Worm (Caenorhabditis elegans): ENCODE measurements around the gene rap-2.

rap-2 gene

DNA sequence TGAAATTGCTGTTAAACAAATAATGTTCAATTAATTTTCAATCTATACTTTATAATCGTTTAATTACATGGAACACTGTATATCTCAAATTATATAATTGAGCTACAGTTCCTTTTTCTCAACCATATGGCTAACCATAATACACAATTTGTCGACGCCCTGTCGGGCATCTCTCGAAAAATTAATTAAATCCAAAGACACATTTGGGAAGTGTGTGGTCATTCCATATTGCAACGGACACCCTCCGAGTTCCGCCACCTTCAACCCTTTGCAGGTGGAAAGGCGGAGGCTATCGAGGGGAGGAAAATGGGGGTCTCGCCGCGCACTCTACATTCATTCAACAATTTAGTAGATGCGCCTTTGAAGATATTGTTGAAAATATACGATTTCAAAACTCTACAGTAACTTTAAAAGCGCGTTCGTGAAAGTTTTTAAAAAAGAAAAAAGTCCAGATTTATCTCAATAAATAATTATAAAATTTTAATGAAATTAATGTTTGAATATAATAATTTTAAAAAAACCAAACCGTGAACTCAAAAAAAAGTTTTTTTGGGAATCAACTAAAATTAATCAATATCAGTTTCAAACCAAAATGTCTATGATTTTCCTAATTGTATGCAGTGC, 34.9 kb downstream of the rap-2 start, which contains the start of gene F14H8.8 (continued):
- TF ChIP-seq swsn-7 (tag; optimal IDR thresholded peaks at IDR 0.05) (peak; percentile 43), vab-15 (tag; optimal IDR thresholded peaks at IDR 0.05) (no peak), nhr-47 (tag; optimal IDR thresholded peaks at IDR 0.05) (peak; percentile 55), ztf-4 (tag; optimal IDR thresholded peaks at IDR 0.05) (no peak)

DNA sequence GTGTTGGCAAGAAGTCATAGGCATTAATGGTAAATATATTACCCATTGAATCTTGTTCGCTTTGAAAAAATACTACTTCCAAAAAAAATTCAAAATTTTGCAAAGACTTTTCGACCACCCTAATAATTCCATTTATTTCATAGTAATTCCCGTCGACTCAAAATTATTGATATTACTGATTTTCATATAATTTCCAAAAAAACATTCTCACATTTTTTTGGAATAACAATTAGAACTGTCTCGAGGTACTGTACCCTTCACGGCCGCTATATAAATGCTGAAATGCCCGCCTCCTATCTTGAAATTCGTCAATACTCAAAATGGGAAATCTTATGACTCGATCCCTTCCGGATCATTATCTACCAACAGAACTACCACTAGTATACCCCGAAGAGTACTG, 40.3 kb downstream of the rap-2 start, which contains the start of gene F14H8.4:
Gene F14H8.4, plus strand, starts transcription at position 301 of the 400 bp plus-strand sequence.
- no peak for TF ChIP-seq ceh-88 (GFP tag; IDR thresholded peaks at IDR 0.05)
- peak; percentile 58 for TF ChIP-seq ceh-8 (GFP tag; optimal IDR thresholded peaks at IDR 0.05)
- no peak for TF ChIP-seq aha-1 (tag; optimal IDR thresholded peaks at IDR 0.05)
- no peak for TF ChIP-seq alr-1 (tag; optimal IDR thresholded peaks at IDR 0.05; ENCODE audit: borderline replicate concordance)
- TF ChIP-seq nhr-47 (tag; optimal IDR thresholded peaks at IDR 0.05): no peak

DNA sequence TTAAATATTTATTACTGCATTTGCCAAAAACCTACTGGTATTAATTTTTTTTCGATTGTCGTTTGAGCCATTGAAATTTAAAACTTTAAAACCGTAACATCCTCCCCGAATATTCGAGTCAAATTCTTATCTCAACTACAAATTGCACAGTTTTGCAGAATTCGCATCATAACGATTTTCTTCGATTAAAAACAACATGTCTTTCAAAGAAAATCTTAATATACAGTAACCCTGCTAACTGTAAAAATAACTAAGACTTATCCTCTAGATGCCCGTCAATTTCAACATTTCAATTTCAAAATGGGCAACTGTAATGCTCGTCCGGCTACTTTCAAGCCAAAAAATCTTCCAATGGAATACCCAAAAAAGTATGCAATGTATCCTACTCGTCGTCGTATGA, 43.2 kb downstream of the rap-2 start, which contains the start of gene F14H8.5:
Gene F14H8.5, plus strand, starts transcription at position 301 of the 400 bp plus-strand sequence.
- TF ChIP-seq fkh-8 (tag; optimal IDR thresholded peaks at IDR 0.05) (no peak), irx-1 (tag; optimal IDR thresholded peaks at IDR 0.05) (no peak), jun-1 (tag; optimal IDR thresholded peaks at IDR 0.05) (no peak), tbx-2 (tag; optimal IDR thresholded peaks at IDR 0.05) (no peak), snpc-4 (tag; optimal IDR thresholded peaks at IDR 0.05) (no peak), mab-9 (GFP tag; IDR thresholded peaks at IDR 0.05) (no peak), lsy-2 (tag; optimal IDR thresholded peaks at IDR 0.05) (no peak), fos-1 (tag; optimal IDR thresholded peaks at IDR 0.05) (no peak), elt-2 (tag; optimal IDR thresholded peaks at IDR 0.05) (no peak), mdl-1 (tag; optimal IDR thresholded peaks at IDR 0.05) (no peak), unc-30 (tag; optimal IDR thresholded peaks at IDR 0.05) (no peak), efl-3 (GFP tag; optimal IDR thresholded peaks at IDR 0.05) (no peak), lin-14 (GFP tag; optimal IDR thresholded peaks at IDR 0.05) (no peak), nhr-76 (tag; optimal IDR thresholded peaks at IDR 0.05) (no peak)

DNA sequence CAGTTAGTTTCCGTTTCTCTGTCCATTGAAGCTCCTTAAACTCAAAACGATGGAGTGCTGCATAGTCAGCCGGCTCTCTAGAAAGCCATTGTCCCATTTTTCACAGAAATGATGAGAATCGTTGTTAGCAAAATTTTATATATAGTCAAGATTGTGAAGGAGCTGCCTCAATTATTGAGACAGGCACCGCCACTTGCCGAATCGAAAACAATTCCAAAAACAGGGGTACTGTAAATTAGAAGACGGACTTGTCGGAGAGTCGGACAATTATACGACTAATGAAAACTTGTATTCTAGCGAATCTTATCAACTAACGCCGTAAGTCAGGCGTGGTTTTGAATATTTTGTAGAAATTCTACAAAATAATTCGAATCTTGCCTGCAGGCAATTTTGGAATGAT, 43.7 kb downstream of the rap-2 start, which contains the start of gene F14H8.2:
Gene F14H8.2, minus strand, starts transcription at position 101 of the 400 bp plus-strand sequence.
- TF ChIP-seq efl-1 (optimal IDR thresholded peaks at IDR 0.05) (no peak), efl-1 (GFP tag; optimal IDR thresholded peaks at IDR 0.05 in 1 of 2) (peak in 1 of 2 experiments; percentile 59), ceh-8 (GFP tag; optimal IDR thresholded peaks at IDR 0.05) (peak; percentile 1), lin-13 (GFP tag; optimal IDR thresholded peaks at IDR 0.05) (no peak)

DNA sequence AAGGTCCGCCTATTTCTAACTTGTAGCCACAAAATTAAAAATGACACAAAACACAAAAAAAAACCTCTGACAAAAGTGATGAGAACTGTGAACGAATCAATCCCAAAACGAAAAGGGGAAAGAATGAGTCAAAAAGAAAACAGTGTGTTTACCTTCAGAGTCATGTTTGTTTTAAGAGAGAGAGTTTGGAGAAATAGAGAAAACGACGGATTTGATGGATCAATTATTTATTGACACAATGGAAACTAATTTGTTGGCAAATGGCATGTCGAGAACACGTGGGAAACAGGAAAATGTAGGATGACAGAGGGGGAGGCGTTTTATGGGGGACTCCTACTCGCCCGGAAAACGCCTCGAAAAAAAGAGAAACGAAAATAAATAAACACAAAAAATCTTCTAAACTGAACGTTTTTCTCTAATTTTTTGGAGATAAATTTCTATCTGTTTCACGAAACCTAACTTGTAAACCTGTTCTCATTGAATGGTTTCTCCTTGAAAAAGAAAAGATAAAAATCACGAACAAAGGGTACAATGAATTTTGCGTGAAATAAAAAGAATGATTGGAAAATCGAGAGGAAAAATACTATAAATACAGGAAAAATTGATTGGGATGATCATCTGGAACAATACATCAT, 47.0 kb downstream of the rap-2 start:
- TF ChIP-seq nhr-71 (tag; optimal IDR thresholded peaks at IDR 0.05) (peak; percentile 2), nhr-77 (tag; optimal IDR thresholded peaks at IDR 0.05) (no peak), lsy-2 (tag; optimal IDR thresholded peaks at IDR 0.05) (no peak), lin-15B (tag; optimal IDR thresholded peaks at IDR 0.05) (no peak), ztf-4 (tag; optimal IDR thresholded peaks at IDR 0.05) (no peak), nhr-85 (tag) (peak; percentile 86), nhr-28 (tag; optimal IDR thresholded peaks at IDR 0.05) (no peak), pax-3 (tag; optimal IDR thresholded peaks at IDR 0.05) (no peak), nhr-20 (tag; optimal IDR thresholded peaks at IDR 0.05) (no peak), lin-14 (GFP tag; optimal IDR thresholded peaks at IDR 0.05) (peak; percentile 60), dpl-1 (GFP tag; optimal IDR thresholded peaks at IDR 0.05) (no peak), elt-3 (tag; optimal IDR thresholded peaks at IDR 0.05) (peak in 1 of 6 experiments; percentile 16), grh-1 (GFP tag; IDR thresholded peaks at IDR 0.05) (0 out of 2 replicates have a peak, but pooled peaks have one; percentile 26), tlp-1 (tag; optimal IDR thresholded peaks at IDR 0.05) (no peak), zag-1 (tag; optimal IDR thresholded peaks at IDR 0.05) (no peak)
